Worm (Caenorhabditis elegans) whole organism, early embryonic: ENCODE results near the gene him-10.

Source experiments
- F13C5.2 ChIP-seq: sonication (generic microtip); optimal IDR thresholded peaks from 2 replicates; lab custom pipeline; 2017; ENCODE audit warnings: mild to moderate bottlenecking, missing genetic modification characterization, inconsistent platforms, missing compliant biosample characterization
- aly-1 ChIP-seq: sonication (generic microtip); optimal IDR thresholded peaks from 2 replicates; lab custom pipeline; 2016; ENCODE audit warnings: missing genetic modification characterization, missing compliant biosample characterization
- ama-1 ChIP-seq: fragments of 150-350 bp; optimal IDR thresholded peaks from 2 replicates; lab custom pipeline; 2014
- ceh-36 ChIP-seq: sonication (generic microtip); optimal IDR thresholded peaks from 2 replicates; lab custom pipeline; 2016; ENCODE audit warnings: missing genetic modification characterization, inconsistent platforms, missing compliant biosample characterization
- ets-7 ChIP-seq: sonication (generic microtip); optimal IDR thresholded peaks from 2 replicates; lab custom pipeline; 2016; ENCODE audit warnings: missing genotype, missing genetic modification characterization, missing compliant biosample characterization
- flt-1 ChIP-seq: fragments of 200-800 bp; sonication (Bioruptor generic); IDR thresholded peaks from 2 replicates; pipeline ENCODE4 v1.3.6; 2022; ENCODE audit warnings: missing genetic modification characterization, missing compliant biosample characterization
- hmbx-1 ChIP-seq: sonication (generic microtip); optimal IDR thresholded peaks from 2 replicates; lab custom pipeline; 2016; ENCODE audit warnings: mild to moderate bottlenecking, missing genetic modification characterization, missing compliant biosample characterization
- hmg-4 ChIP-seq: fragments of 200-800 bp; sonication (Bioruptor generic); optimal IDR thresholded peaks from 2 replicates; lab custom pipeline; 2018; ENCODE audit warnings: mild to moderate bottlenecking, missing genetic modification characterization, missing compliant biosample characterization
- hnd-1 ChIP-seq: sonication (generic microtip); optimal IDR thresholded peaks from 2 replicates; lab custom pipeline; 2016; ENCODE audit warnings: missing genetic modification characterization, missing compliant biosample characterization
- pes-1 ChIP-seq: fragments of 200-800 bp; sonication (Bioruptor generic); IDR thresholded peaks from 2 replicates; pipeline ENCODE4 v1.3.6; 2022; ENCODE audit warnings: missing genetic modification reagents, missing genetic modification characterization, missing compliant biosample characterization
- scrt-1 ChIP-seq: fragments of 200-800 bp; sonication (Bioruptor generic); IDR thresholded peaks from 2 replicates; pipeline ENCODE4 v1.3.6; 2022; ENCODE audit warnings: missing genetic modification characterization, missing compliant biosample characterization

DNA sequence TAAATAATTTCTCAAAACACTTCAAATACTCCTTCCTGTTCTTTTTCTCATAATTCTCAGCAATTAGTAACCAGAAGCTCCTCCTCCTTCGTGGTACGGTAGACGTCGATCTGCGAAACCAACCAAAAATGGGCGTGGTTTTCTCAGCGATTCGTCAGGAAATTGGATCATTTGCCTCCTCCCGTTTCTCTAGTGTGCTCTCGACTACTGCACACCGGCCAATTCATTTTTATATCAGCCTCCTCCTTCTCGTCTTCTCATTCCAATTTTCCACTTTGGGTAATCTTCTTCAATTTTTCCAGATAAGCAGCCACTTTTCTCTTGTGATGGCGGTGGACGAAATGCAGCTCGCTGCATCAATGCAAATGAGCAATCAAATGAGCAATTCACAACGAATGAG is 4.3 kb upstream of the him-10 start, which contains the start of gene ceh-10:
- TF ChIP-seq scrt-1 (GFP tag; lab: Robert Waterston, UW) (no peak), pes-1 (GFP tag; lab: Robert Waterston, UW) (no peak), ama-1 (lab: Kevin White, UChicago) (no peak), aly-1 (no peak), flt-1 (GFP tag; lab: Robert Waterston, UW) (no peak), ceh-36 (tag; lab: Kevin White, UChicago) (no peak), hmbx-1 (no peak), hmg-4 (GFP tag; lab: Kevin White, UChicago) (no peak), hnd-1 (tag; lab: Kevin White, UChicago) (no peak), ets-7 (tag; lab: Kevin White, UChicago) (no peak), F13C5.2 (tag; lab: Kevin White, UChicago) (no peak)
